Worm (Caenorhabditis elegans): Measurements from ENCODE around the gene srb-18.
"Not testable (repeated sequence)": the region's sequence is repeated elsewhere in the genome, so short reads cannot be mapped to it uniquely, and the experiment has no call there.

DNA sequence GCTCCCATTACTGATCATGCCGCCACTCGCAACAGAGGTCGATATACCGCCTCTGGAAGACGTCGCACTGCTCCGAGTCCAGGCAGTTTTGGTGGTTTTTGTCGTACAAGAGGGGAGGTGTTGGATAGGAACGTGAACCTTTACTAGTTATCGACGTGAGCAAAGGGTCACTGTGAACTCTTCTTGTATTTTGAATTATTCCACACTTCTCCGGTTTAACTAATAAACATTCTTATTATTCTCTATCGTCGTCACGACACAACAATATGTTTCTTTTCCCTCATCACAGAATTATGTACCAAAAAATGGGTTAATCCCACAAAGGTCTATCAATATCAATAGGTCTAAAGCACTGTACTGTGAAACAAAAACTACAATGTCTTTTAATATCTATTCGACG, 3.6 kb upstream of the srb-18 start, which contains the start of gene nhr-171:
- not testable (repeated sequence) for TF ChIP-seq ztf-11, nhr-237, ZK546.5 (tag; optimal IDR thresholded peaks at IDR 0.05)

Data from whole organism, L2 larva.